Worm (Caenorhabditis elegans): ENCODE results near the gene aex-3.

aex-3 gene

ce11 chrX:779259-779658 is 19.7 kb upstream of the aex-3 start:
- TF ChIP-seq bed-3 (GFP tag; optimal IDR thresholded peaks at IDR 0.05): no peak
- TF ChIP-seq unc-120 (tag; optimal IDR thresholded peaks at IDR 0.05; ENCODE audit: poor library complexity, severe bottlenecking): no peak
- no peak for TF ChIP-seq tbx-8 (GFP tag; optimal IDR thresholded peaks at IDR 0.05)
- no peak for TF ChIP-seq nhr-76 (tag; optimal IDR thresholded peaks at IDR 0.05)
- no peak for TF ChIP-seq mep-1 (tag; optimal IDR thresholded peaks at IDR 0.05)
- no peak for TF ChIP-seq ces-1 (GFP tag; optimal IDR thresholded peaks at IDR 0.05)
- no peak for TF ChIP-seq drap-1 (GFP tag; optimal IDR thresholded peaks at IDR 0.05)
- TF ChIP-seq snpc-4 (tag; optimal IDR thresholded peaks at IDR 0.05): no peak
- no peak for TF ChIP-seq ceh-43 (GFP tag; optimal IDR thresholded peaks at IDR 0.05)
- TF ChIP-seq sptf-1 (tag; optimal IDR thresholded peaks at IDR 0.05): no peak
- TF ChIP-seq flh-1 (GFP tag; optimal IDR thresholded peaks at IDR 0.05): no peak
- TF ChIP-seq ceh-83 (GFP tag; optimal IDR thresholded peaks at IDR 0.05): no peak
- TF ChIP-seq lin-13 (tag; optimal IDR thresholded peaks at IDR 0.05): no peak
- TF ChIP-seq mls-2 (tag; optimal IDR thresholded peaks at IDR 0.05): no peak
- no peak for TF ChIP-seq mab-5 (tag; optimal IDR thresholded peaks at IDR 0.05)
- no peak for TF ChIP-seq nhr-2 (tag; optimal IDR thresholded peaks at IDR 0.05)
- TF ChIP-seq M03D4.4 (tag; optimal IDR thresholded peaks at IDR 0.05): no peak
- no peak for TF ChIP-seq zip-8 (tag; optimal IDR thresholded peaks at IDR 0.05)
- TF ChIP-seq elt-1 (tag; optimal IDR thresholded peaks at IDR 0.05; ENCODE audit: borderline replicate concordance, insufficient read depth): no peak
- TF ChIP-seq unc-62 (GFP tag; optimal IDR thresholded peaks at IDR 0.05): no peak

ce11 chrX:777421-777820 is 17.9 kb upstream of the aex-3 start, which contains the start of gene nas-15:
Gene nas-15, plus strand, starts transcription at chrX:777721.
- TF ChIP-seq sptf-1 (tag; optimal IDR thresholded peaks at IDR 0.05) (no peak), ceh-43 (GFP tag; optimal IDR thresholded peaks at IDR 0.05) (no peak)

- no peak for TF ChIP-seq unc-120 (tag; optimal IDR thresholded peaks at IDR 0.05; ENCODE audit: poor library complexity, severe bottlenecking)
- TF ChIP-seq elt-1 (tag; optimal IDR thresholded peaks at IDR 0.05; ENCODE audit: borderline replicate concordance, insufficient read depth): peak; percentile 63
- no peak for TF ChIP-seq ceh-43 (GFP tag; optimal IDR thresholded peaks at IDR 0.05)
Observed at ce11 chrX:772184-772583, 12.7 kb upstream of the aex-3 start, which contains the start of gene T04G9.4. Gene T04G9.4, plus strand, starts transcription at chrX:772476.

ce11 chrX:770537-770936 is 11.0 kb upstream of the aex-3 start, which contains the start of gene T04G9.7:
Gene T04G9.7, plus strand, starts transcription at chrX:770837.
- TF ChIP-seq flh-1 (GFP tag; optimal IDR thresholded peaks at IDR 0.05) (no peak), ceh-83 (GFP tag; optimal IDR thresholded peaks at IDR 0.05) (no peak), snpc-4 (tag; optimal IDR thresholded peaks at IDR 0.05) (no peak), cnd-1 (tag; optimal IDR thresholded peaks at IDR 0.05) (no peak), ces-1 (GFP tag; optimal IDR thresholded peaks at IDR 0.05) (no peak), blmp-1 (tag; optimal IDR thresholded peaks at IDR 0.05) (no peak)

- TF ChIP-seq nhr-2 (tag; optimal IDR thresholded peaks at IDR 0.05) (no peak), nhr-12 (tag; optimal IDR thresholded peaks at IDR 0.05) (no peak), unc-39 (tag; optimal IDR thresholded peaks at IDR 0.05) (no peak), ztf-11 (tag; optimal IDR thresholded peaks at IDR 0.05) (no peak), nhr-28 (tag; optimal IDR thresholded peaks at IDR 0.05) (no peak), zip-8 (tag; optimal IDR thresholded peaks at IDR 0.05) (no peak), elt-3 (tag; optimal IDR thresholded peaks at IDR 0.05) (no peak), flh-1 (GFP tag; optimal IDR thresholded peaks at IDR 0.05) (no peak), lin-32 (GFP tag; optimal IDR thresholded peaks at IDR 0.05) (no peak), drap-1 (GFP tag; optimal IDR thresholded peaks at IDR 0.05) (no peak), tbx-8 (GFP tag; optimal IDR thresholded peaks at IDR 0.05) (no peak), sem-2 (GFP tag; optimal IDR thresholded peaks at IDR 0.05) (no peak)
Observed at ce11 chrX:769550-769949, 10.0 kb upstream of the aex-3 start.

- TF ChIP-seq ceh-43 (GFP tag; optimal IDR thresholded peaks at IDR 0.05): no peak
- peak; percentile 63 for TF ChIP-seq ceh-39 (tag; optimal IDR thresholded peaks at IDR 0.05)
- TF ChIP-seq sem-2 (GFP tag; optimal IDR thresholded peaks at IDR 0.05): no peak
- TF ChIP-seq elt-3 (tag; optimal IDR thresholded peaks at IDR 0.05): no peak
- peak; percentile 15 for TF ChIP-seq nhr-2 (tag; optimal IDR thresholded peaks at IDR 0.05)
- no peak for TF ChIP-seq nhr-76 (tag; optimal IDR thresholded peaks at IDR 0.05)
- TF ChIP-seq M03D4.4 (tag; optimal IDR thresholded peaks at IDR 0.05): peak; percentile 31
- peak; percentile 65 for TF ChIP-seq unc-62 (GFP tag; optimal IDR thresholded peaks at IDR 0.05)
- peak; percentile 69 for TF ChIP-seq hlh-1 (tag; optimal IDR thresholded peaks at IDR 0.05)
- no peak for TF ChIP-seq bed-3 (GFP tag; optimal IDR thresholded peaks at IDR 0.05)
- peak; percentile 51 for TF ChIP-seq nhr-12 (tag; optimal IDR thresholded peaks at IDR 0.05)
- no peak for TF ChIP-seq blmp-1 (tag; optimal IDR thresholded peaks at IDR 0.05)
- peak; percentile 52 for TF ChIP-seq elt-1 (tag; optimal IDR thresholded peaks at IDR 0.05; ENCODE audit: borderline replicate concordance, insufficient read depth)
- TF ChIP-seq cnd-1 (tag; optimal IDR thresholded peaks at IDR 0.05): peak; percentile 52
- no peak for TF ChIP-seq mab-5 (tag; optimal IDR thresholded peaks at IDR 0.05)
- TF ChIP-seq zip-8 (tag; optimal IDR thresholded peaks at IDR 0.05): no peak
- peak; percentile 72 for TF ChIP-seq sptf-1 (tag; optimal IDR thresholded peaks at IDR 0.05)
- peak; percentile 57 for TF ChIP-seq ces-1 (GFP tag; optimal IDR thresholded peaks at IDR 0.05)
- TF ChIP-seq drap-1 (GFP tag; optimal IDR thresholded peaks at IDR 0.05): peak; percentile 75
- no peak for TF ChIP-seq snpc-4 (tag; optimal IDR thresholded peaks at IDR 0.05)
- peak; percentile 71 for TF ChIP-seq ham-2 (GFP tag; optimal IDR thresholded peaks at IDR 0.05)
- no peak for TF ChIP-seq unc-39 (tag; optimal IDR thresholded peaks at IDR 0.05)
- peak; percentile 88 for TF ChIP-seq mep-1 (tag; optimal IDR thresholded peaks at IDR 0.05)
- peak; percentile 38 for TF ChIP-seq lin-32 (GFP tag; optimal IDR thresholded peaks at IDR 0.05)
- peak; percentile 96 for TF ChIP-seq lsy-2 (tag; optimal IDR thresholded peaks at IDR 0.05)
- no peak for TF ChIP-seq tbx-8 (GFP tag; optimal IDR thresholded peaks at IDR 0.05)
- peak; percentile 34 for TF ChIP-seq ztf-11 (tag; optimal IDR thresholded peaks at IDR 0.05)
- TF ChIP-seq mls-2 (tag; optimal IDR thresholded peaks at IDR 0.05): peak; percentile 70
- peak; percentile 58 for TF ChIP-seq nhr-237 (tag; optimal IDR thresholded peaks at IDR 0.05)
- peak; percentile 87 for TF ChIP-seq lin-13 (tag; optimal IDR thresholded peaks at IDR 0.05)
- no peak for TF ChIP-seq flh-1 (GFP tag; optimal IDR thresholded peaks at IDR 0.05)
Observed at ce11 chrX:768061-768646, 8.6 kb upstream of the aex-3 start, which contains the start of the genes trap-2 and ile-2. Gene trap-2, minus strand, starts transcription at chrX:768069. Gene ile-2, plus strand, starts transcription at chrX:768596.
